Worm (Caenorhabditis elegans) whole organism, L1 larva: Measurements from ENCODE around the gene K01A12.3.

ENCODE experiments used
- C16A3.4 ChIP-seq: fragments of 150-350 bp; optimal IDR thresholded peaks from 2 replicates; lab custom pipeline; 2014; ENCODE audit warnings: missing biosample characterization, missing genetic modification characterization
- C34B4.2 ChIP-seq: sonication (generic microtip); optimal IDR thresholded peaks from 2 replicates; lab custom pipeline; 2017; ENCODE audit warnings: mild to moderate bottlenecking, missing genetic modification characterization, missing compliant biosample characterization
- F16B12.6 ChIP-seq: fragments of 150-350 bp; optimal IDR thresholded peaks from 2 replicates; lab custom pipeline; 2014; ENCODE audit warnings: missing biosample characterization, missing genetic modification characterization
- Y116A8C.19 ChIP-seq: sonication (generic microtip); optimal IDR thresholded peaks from 2 replicates; lab custom pipeline; 2016; ENCODE audit warnings: missing compliant biosample characterization, missing genetic modification characterization, borderline replicate concordance
- aha-1 ChIP-seq: fragments of 150-350 bp; optimal IDR thresholded peaks from 2 replicates; lab custom pipeline; 2014; ENCODE audit warnings: missing biosample characterization, missing genetic modification characterization
- aly-2 ChIP-seq: fragments of 150-350 bp; optimal IDR thresholded peaks from 2 replicates; lab custom pipeline; 2014; ENCODE audit warnings: missing biosample characterization, missing genetic modification characterization
- ama-1 ChIP-seq: fragments of 150-350 bp; optimal IDR thresholded peaks from 2 replicates; lab custom pipeline; 2014
- ceh-63 ChIP-seq: fragments of 200-800 bp; sonication (Bioruptor generic); optimal IDR thresholded peaks from 2 replicates; lab custom pipeline; 2018; ENCODE audit warnings: mild to moderate bottlenecking, missing genetic modification characterization, missing compliant biosample characterization
- ceh-8 ChIP-seq: fragments of 200-800 bp; sonication (Bioruptor generic); optimal IDR thresholded peaks from 2 replicates; lab custom pipeline; 2018; ENCODE audit warnings: mild to moderate bottlenecking, missing genetic modification characterization, moderate library complexity, missing compliant biosample characterization
- ceh-88 ChIP-seq: fragments of 200-800 bp; sonication (Bioruptor generic); IDR thresholded peaks from 2 replicates; pipeline ENCODE4 v1.3.6; 2022; ENCODE audit warnings: missing genetic modification characterization, missing compliant biosample characterization
- ceh-90 ChIP-seq: sonication (generic microtip); optimal IDR thresholded peaks from 2 replicates; lab custom pipeline; 2016; ENCODE audit warnings: missing genetic modification characterization, missing compliant biosample characterization
- ces-1 ChIP-seq: fragments of 150-350 bp; optimal IDR thresholded peaks from 2 replicates; lab custom pipeline; 2014; ENCODE audit warnings: missing biosample characterization, missing genetic modification reagents, missing genetic modification characterization
- dpl-1 ChIP-seq, 3 experiments: fragments of 150-350 bp in 2 of 3; sonication (generic microtip) in 1 of 3; optimal IDR thresholded peaks; 2 replicates each; lab custom pipeline; 2014 to 2017; ENCODE audit warnings: missing biosample characterization in 3 of 3, missing genetic modification characterization in 3 of 3, missing genetic modification reagents in 3 of 3
- efl-1 ChIP-seq, 4 experiments: fragments of 150-350 bp; optimal IDR thresholded peaks in 3 of 4; peaks in 1 of 4; 1 replicate in 1 of 4; 2 replicates in 3 of 4; lab custom pipeline; 2014; ENCODE audit warnings: missing biosample characterization in 2 of 4, missing genetic modification characterization in 2 of 4, missing genetic modification reagents in 2 of 4
- egl-27 ChIP-seq, 2 experiments: fragments of 150-350 bp in 1 of 2; sonication (generic microtip); optimal IDR thresholded peaks; 3 replicates each; lab custom pipeline; 2017 to 2018; ENCODE audit warnings: missing biosample characterization in 2 of 2, missing genetic modification characterization in 2 of 2, missing genetic modification reagents in 2 of 2
- elt-3 ChIP-seq, 6 experiments: fragments of 150-350 bp in 1 of 6; sonication (generic microtip); optimal IDR thresholded peaks; 2 replicates each; lab custom pipeline; 2017 to 2018; ENCODE audit warnings: missing biosample characterization in 6 of 6, missing genetic modification characterization in 6 of 6, inconsistent platforms in 1 of 6
- fkh-10 ChIP-seq: sonication (generic microtip); optimal IDR thresholded peaks from 2 replicates; lab custom pipeline; 2017; ENCODE audit warnings: missing biosample characterization, missing genetic modification reagents, missing genetic modification characterization
- fkh-4 ChIP-seq: sonication (generic microtip); optimal IDR thresholded peaks from 2 replicates; lab custom pipeline; 2016; ENCODE audit warnings: missing compliant biosample characterization, missing genetic modification characterization, borderline replicate concordance
- fos-1 ChIP-seq: fragments of 150-350 bp; optimal IDR thresholded peaks from 2 replicates; lab custom pipeline; 2014; ENCODE audit warnings: missing biosample characterization, missing genetic modification characterization
- grh-1 ChIP-seq: fragments of 200-800 bp; sonication (Bioruptor generic); IDR thresholded peaks from 2 replicates; pipeline ENCODE4 v1.3.6; 2022; ENCODE audit warnings: missing genetic modification reagents, missing genetic modification characterization, missing compliant biosample characterization
- hlh-17 ChIP-seq: fragments of 200-800 bp; sonication (Bioruptor generic); optimal IDR thresholded peaks from 2 replicates; lab custom pipeline; 2018; ENCODE audit warnings: missing genetic modification characterization, mild to moderate bottlenecking, missing compliant biosample characterization, moderate library complexity, borderline replicate concordance
- irx-1 ChIP-seq: sonication (generic microtip); optimal IDR thresholded peaks from 2 replicates; lab custom pipeline; 2016; ENCODE audit warnings: missing genetic modification characterization, missing compliant biosample characterization
- isw-1 ChIP-seq: fragments of 200-800 bp; sonication (Bioruptor generic); IDR thresholded peaks from 2 replicates; pipeline ENCODE4 v1.3.6; 2022; ENCODE audit warnings: missing genetic modification characterization, missing compliant biosample characterization
- jun-1 ChIP-seq: fragments of 150-350 bp; optimal IDR thresholded peaks from 2 replicates; lab custom pipeline; 2014; ENCODE audit warnings: missing biosample characterization, missing genetic modification reagents, missing genetic modification characterization
- lin-13 ChIP-seq: fragments of 150-350 bp; optimal IDR thresholded peaks from 2 replicates; lab custom pipeline; 2014; ENCODE audit warnings: missing biosample characterization, missing genetic modification reagents, missing genetic modification characterization
- lin-14 ChIP-seq: fragments of 200-800 bp; sonication (Bioruptor generic); optimal IDR thresholded peaks from 2 replicates; lab custom pipeline; 2018; ENCODE audit warnings: mild to moderate bottlenecking, missing genetic modification characterization, moderate library complexity, missing compliant biosample characterization
- lin-35 ChIP-seq, 2 experiments: fragments of 150-350 bp; optimal IDR thresholded peaks; 2 replicates each; lab custom pipeline; 2014; ENCODE audit warnings: missing biosample characterization in 2 of 2, missing genetic modification characterization in 2 of 2, missing genetic modification reagents in 2 of 2
- lir-3 ChIP-seq: sonication (generic microtip); optimal IDR thresholded peaks from 2 replicates; lab custom pipeline; 2016; ENCODE audit warnings: mild to moderate bottlenecking, missing genetic modification characterization, moderate library complexity, missing compliant biosample characterization; ENCODE audit not compliant: poor library complexity
- lsy-2 ChIP-seq, 2 experiments: fragments of 150-350 bp; optimal IDR thresholded peaks; 2 replicates each; lab custom pipeline; 2014; ENCODE audit warnings: missing biosample characterization in 2 of 2, missing genetic modification characterization in 2 of 2
- mep-1 ChIP-seq: fragments of 150-350 bp; optimal IDR thresholded peaks from 2 replicates; lab custom pipeline; 2014; ENCODE audit warnings: missing biosample characterization, missing genetic modification characterization
- nhr-11 ChIP-seq: fragments of 150-350 bp; optimal IDR thresholded peaks from 2 replicates; lab custom pipeline; 2014; ENCODE audit warnings: missing biosample characterization, missing genetic modification characterization
- nhr-19 ChIP-seq: fragments of 200-800 bp; sonication (Bioruptor generic); conservative IDR thresholded peaks from 2 replicates; pipeline ENCODE4 v1.3.6; 2022; ENCODE audit warnings: missing genetic modification characterization, missing compliant biosample characterization
- nhr-20 ChIP-seq: sonication (generic microtip); optimal IDR thresholded peaks from 2 replicates; lab custom pipeline; 2016; ENCODE audit warnings: mild to moderate bottlenecking, missing genetic modification characterization, missing compliant biosample characterization
- nhr-237 ChIP-seq: fragments of 150-350 bp; optimal IDR thresholded peaks from 2 replicates; lab custom pipeline; 2014; ENCODE audit warnings: missing biosample characterization, missing genetic modification characterization
- nhr-47 ChIP-seq: sonication (generic microtip); optimal IDR thresholded peaks from 2 replicates; lab custom pipeline; 2016; ENCODE audit warnings: mild to moderate bottlenecking, missing genetic modification characterization, moderate library complexity, missing compliant biosample characterization
- nhr-76 ChIP-seq: sonication (generic microtip); optimal IDR thresholded peaks from 2 replicates; lab custom pipeline; 2017; ENCODE audit warnings: missing biosample characterization, missing genetic modification characterization
- nhr-84 ChIP-seq: sonication (generic microtip); optimal IDR thresholded peaks from 2 replicates; lab custom pipeline; 2017; ENCODE audit warnings: missing biosample characterization, missing genetic modification characterization
- nhr-85 ChIP-seq: sonication (generic microtip); peaks from one replicate; lab custom pipeline; 2016; ENCODE audit warnings: missing genetic modification characterization, inconsistent platforms, missing compliant biosample characterization
- nhr-90 ChIP-seq: sonication (generic microtip); optimal IDR thresholded peaks from 2 replicates; lab custom pipeline; 2016; ENCODE audit warnings: mild to moderate bottlenecking, missing genetic modification characterization, missing compliant biosample characterization; ENCODE audit not compliant: poor library complexity
- pax-3 ChIP-seq: fragments of 200-800 bp; sonication (Bioruptor generic); optimal IDR thresholded peaks from 2 replicates; lab custom pipeline; 2018; ENCODE audit warnings: mild to moderate bottlenecking, missing genetic modification characterization, moderate library complexity, missing compliant biosample characterization
- pqm-1 ChIP-seq: sonication (generic microtip); optimal IDR thresholded peaks from 3 replicates; lab custom pipeline; 2017; ENCODE audit warnings: missing biosample characterization, missing genetic modification characterization
- snu-23 ChIP-seq: sonication (generic microtip); optimal IDR thresholded peaks from 2 replicates; lab custom pipeline; 2016; ENCODE audit warnings: missing genetic modification characterization, missing compliant biosample characterization
- sptf-1 ChIP-seq: fragments of 150-350 bp; optimal IDR thresholded peaks from 2 replicates; lab custom pipeline; 2014; ENCODE audit warnings: missing biosample characterization, missing genetic modification characterization
- tbx-2 ChIP-seq: sonication (generic microtip); optimal IDR thresholded peaks from 2 replicates; lab custom pipeline; 2016; ENCODE audit warnings: missing genetic modification characterization, missing compliant biosample characterization
- tlp-1 ChIP-seq: fragments of 150-350 bp; optimal IDR thresholded peaks from 2 replicates; lab custom pipeline; 2014; ENCODE audit warnings: missing biosample characterization, missing genetic modification characterization
- unc-30 ChIP-seq: sonication (generic microtip); optimal IDR thresholded peaks from 2 replicates; lab custom pipeline; 2017; ENCODE audit warnings: missing biosample characterization, missing genetic modification characterization
- vab-15 ChIP-seq: sonication (generic microtip); optimal IDR thresholded peaks from 2 replicates; lab custom pipeline; 2017; ENCODE audit warnings: missing genotype, mild to moderate bottlenecking, missing genetic modification characterization, missing compliant biosample characterization
- xbp-1 ChIP-seq: sonication (generic microtip); optimal IDR thresholded peaks from 2 replicates; lab custom pipeline; 2016; ENCODE audit warnings: missing genetic modification characterization, missing compliant biosample characterization
- zag-1 ChIP-seq: fragments of 150-350 bp; optimal IDR thresholded peaks from 2 replicates; lab custom pipeline; 2014; ENCODE audit warnings: missing biosample characterization, missing genetic modification characterization
- ztf-11 ChIP-seq, 2 experiments: sonication (generic microtip); optimal IDR thresholded peaks; 2 replicates each; lab custom pipeline; 2016 to 2017; ENCODE audit warnings: missing genetic modification characterization in 2 of 2, missing biosample characterization in 1 of 2, missing compliant biosample characterization in 1 of 2
- ztf-4 ChIP-seq: fragments of 150-350 bp; optimal IDR thresholded peaks from 2 replicates; lab custom pipeline; 2014; ENCODE audit warnings: missing biosample characterization, missing genetic modification characterization

The K01A12.3 gene

ce11 chrX:8608756-8609155 is 16.2 kb downstream of the K01A12.3 start (continued):
- TF ChIP-seq nhr-47 (tag; lab: Kevin White, UChicago) = peak; percentile 54
- TF ChIP-seq nhr-85 (tag; lab: Kevin White, UChicago) = peak; percentile 46
- no peak for TF ChIP-seq nhr-84 (tag; lab: Kevin White, UChicago)
- no peak for TF ChIP-seq aly-2
- TF ChIP-seq ztf-11 (tag; optimal IDR thresholded peaks at IDR 0.05; lab: Kevin White, UChicago) = no peak
- TF ChIP-seq ces-1 (GFP tag; lab: Kevin White, UChicago) = no peak
- TF ChIP-seq nhr-20 = peak; percentile 54
- TF ChIP-seq tbx-2 = peak; percentile 44
- TF ChIP-seq pax-3 (tag; lab: Kevin White, UChicago) = no peak
- TF ChIP-seq lir-3 = peak; percentile 14

DNA sequence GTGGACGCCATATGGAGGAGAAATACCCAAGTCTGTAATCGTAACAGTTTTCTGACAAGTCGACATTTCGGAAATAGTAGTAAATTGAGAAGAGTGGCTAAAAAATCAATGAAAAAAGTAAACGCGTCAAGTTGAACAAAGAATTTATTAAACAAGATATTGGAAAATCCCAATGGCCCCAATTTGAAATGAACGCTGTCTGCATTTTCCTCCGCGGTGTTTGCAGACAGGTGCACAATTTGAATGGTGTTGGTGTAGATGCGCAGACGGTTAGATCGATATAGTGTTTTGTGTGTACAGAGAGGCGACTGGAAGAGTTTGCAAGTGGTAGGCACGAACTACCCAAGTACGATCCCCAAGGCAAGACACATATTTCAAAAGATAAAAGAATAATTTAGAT is 20.0 kb downstream of the K01A12.3 start, which contains the start of the genes H35N09.2 and H35N09.1:
H35N09.2 (minus strand) TSS at position 54 of the 400 bp plus-strand sequence.
H35N09.1 (plus strand) TSS at position 335 of the 400 bp plus-strand sequence.
- no peak for TF ChIP-seq nhr-19 (GFP tag; lab: Robert Waterston, UW)
- no peak for TF ChIP-seq egl-27 (tag; optimal IDR thresholded peaks at IDR 0.05; lab: Kevin White, UChicago)
- TF ChIP-seq lin-14 = peak; percentile 71
- TF ChIP-seq ceh-63 (GFP tag; lab: Kevin White, UChicago) = no peak
- peak; percentile 69 for TF ChIP-seq mep-1 (tag; lab: Kevin White, UChicago)
- no peak for TF ChIP-seq ceh-8 (GFP tag; lab: Kevin White, UChicago)
- TF ChIP-seq unc-30 (tag; lab: Kevin White, UChicago) = no peak
- TF ChIP-seq elt-3 (tag; optimal IDR thresholded peaks at IDR 0.05; lab: Kevin White, UChicago) = no peak
- TF ChIP-seq C16A3.4 (tag; lab: Kevin White, UChicago) = peak; percentile 58
- TF ChIP-seq lin-13 (GFP tag; lab: Kevin White, UChicago) = peak; percentile 36
- TF ChIP-seq snu-23 = peak; percentile 61
- no peak for TF ChIP-seq ztf-11 (tag; optimal IDR thresholded peaks at IDR 0.05; lab: Kevin White, UChicago)
- TF ChIP-seq irx-1 (tag; lab: Kevin White, UChicago) = no peak
- TF ChIP-seq fkh-4 (tag; lab: Kevin White, UChicago) = no peak
- peak; percentile 17 for TF ChIP-seq jun-1 (tag; lab: Kevin White, UChicago)
- no peak for TF ChIP-seq ztf-4 (tag; lab: Kevin White, UChicago)
- TF ChIP-seq nhr-85 (tag; lab: Kevin White, UChicago) = no peak
- peak; percentile 33 for TF ChIP-seq xbp-1
- no peak for TF ChIP-seq nhr-84 (tag; lab: Kevin White, UChicago)
- peak; percentile 7 for TF ChIP-seq tbx-2
- TF ChIP-seq nhr-237 (tag; lab: Kevin White, UChicago) = no peak
- no peak for TF ChIP-seq nhr-11
- no peak for TF ChIP-seq pqm-1 (tag; lab: Kevin White, UChicago)
- no peak for TF ChIP-seq nhr-76 (tag; lab: Kevin White, UChicago)
- TF ChIP-seq vab-15 (tag; lab: Kevin White, UChicago) = no peak
- no peak for TF ChIP-seq ces-1 (GFP tag; lab: Kevin White, UChicago)
- no peak for TF ChIP-seq tlp-1 (tag; lab: Kevin White, UChicago)
- peak; percentile 5 to 65 (median 55) for TF ChIP-seq dpl-1 (GFP tag; optimal IDR thresholded peaks at IDR 0.05; lab: Kevin White, UChicago)
- no peak for TF ChIP-seq fos-1 (tag; lab: Kevin White, UChicago)
- TF ChIP-seq efl-1 (optimal IDR thresholded peaks at IDR 0.05; lab: Kevin White, UChicago) = peak; percentile 50 to 55
- TF ChIP-seq efl-1 (GFP tag; optimal IDR thresholded peaks at IDR 0.05 in 1 of 2; lab: Kevin White, UChicago) = peak; percentile 47 to 66
- no peak for TF ChIP-seq zag-1 (tag; lab: Kevin White, UChicago)
- TF ChIP-seq aha-1 (tag; lab: Kevin White, UChicago) = no peak
- TF ChIP-seq C34B4.2 (tag; lab: Kevin White, UChicago) = no peak
- no peak for TF ChIP-seq hlh-17 (GFP tag; lab: Kevin White, UChicago)
- peak; percentile 88 for TF ChIP-seq F16B12.6 (tag; lab: Kevin White, UChicago)
- no peak for TF ChIP-seq ama-1
- peak; percentile 39 to 67 for TF ChIP-seq lsy-2 (tag; optimal IDR thresholded peaks at IDR 0.05; lab: Kevin White, UChicago)
- no peak for TF ChIP-seq grh-1 (GFP tag; lab: Robert Waterston, UW)
- TF ChIP-seq lin-35 (GFP tag; optimal IDR thresholded peaks at IDR 0.05; lab: Kevin White, UChicago) = peak; percentile 8 to 78
- TF ChIP-seq fkh-10 (GFP tag; lab: Kevin White, UChicago) = no peak
- no peak for TF ChIP-seq ceh-88 (GFP tag; lab: Robert Waterston, UW)
- no peak for TF ChIP-seq isw-1 (GFP tag; lab: Robert Waterston, UW)
- TF ChIP-seq ceh-90 (tag; lab: Kevin White, UChicago) = no peak
- no peak for TF ChIP-seq pax-3 (tag; lab: Kevin White, UChicago)
- TF ChIP-seq Y116A8C.19 (tag; lab: Kevin White, UChicago) = no peak
- peak; percentile 32 for TF ChIP-seq nhr-90 (tag; lab: Kevin White, UChicago)
- no peak for TF ChIP-seq sptf-1 (tag; lab: Kevin White, UChicago)
